Fruit fly (Drosophila melanogaster) whole organism, embryonic: ENCODE results near the gene Bug22.
A peak's percentile ranks its signal among the peaks of the same experiment; 100 is the strongest.

Experiments used
- Bteb2 ChIP-seq: fragments of 200-800 bp; sonication (Bioruptor generic); optimal IDR thresholded peaks from 2 replicates; lab custom pipeline; 2016; ENCODE audit warnings: missing biosample characterization, missing genetic modification characterization
- CG10321 ChIP-seq: fragments of 200-800 bp; sonication (Bioruptor generic); IDR thresholded peaks from 2 replicates; pipeline ENCODE4 v1.3.6; 2022; ENCODE audit warnings: missing biosample characterization, missing genetic modification characterization
- CG10565 ChIP-seq: fragments of 200-800 bp; sonication (Bioruptor generic); optimal IDR thresholded peaks from 3 replicates; lab custom pipeline; 2016; ENCODE audit warnings: missing biosample characterization, mild to moderate bottlenecking, missing genetic modification characterization
- CG12391 ChIP-seq: fragments of 200-800 bp; sonication (Bioruptor generic); optimal IDR thresholded peaks from 3 replicates; lab custom pipeline; 2018; ENCODE audit warnings: missing biosample characterization, mild to moderate bottlenecking, missing genetic modification characterization, moderate library complexity
- CG13296 ChIP-seq: fragments of 200-800 bp; sonication (Bioruptor generic); optimal IDR thresholded peaks from 3 replicates; lab custom pipeline; 2018; ENCODE audit warnings: missing biosample characterization, mild to moderate bottlenecking, missing genetic modification characterization
- CG13894 ChIP-seq: fragments of 200-800 bp; sonication (Bioruptor generic); optimal IDR thresholded peaks from 3 replicates; lab custom pipeline; 2018; ENCODE audit warnings: missing biosample characterization, mild to moderate bottlenecking, missing genetic modification characterization, moderate library complexity
- CG14014 ChIP-seq: fragments of 200-800 bp; sonication (Bioruptor generic); IDR thresholded peaks from 2 replicates; pipeline ENCODE4 v1.3.6; 2022; ENCODE audit warnings: missing biosample characterization, missing genetic modification characterization
- CG14860 ChIP-seq: fragments of 200-800 bp; sonication (Bioruptor generic); IDR thresholded peaks from 3 replicates; pipeline ENCODE4 v1.3.6; 2022; ENCODE audit warnings: missing biosample characterization, missing genetic modification characterization; ENCODE audit not compliant: partially characterized antibody
- CG15479 ChIP-seq: fragments of 200-800 bp; sonication (Bioruptor generic); optimal IDR thresholded peaks from 3 replicates; lab custom pipeline; 2019; ENCODE audit warnings: missing biosample characterization, mild to moderate bottlenecking, missing genetic modification characterization, moderate library complexity
- CG17612 ChIP-seq: fragments of 200-800 bp; sonication (Bioruptor generic); IDR thresholded peaks from 2 replicates; pipeline ENCODE4 v1.3.6; 2022; ENCODE audit warnings: missing biosample characterization, missing genetic modification characterization
- CG17802 ChIP-seq: fragments of 200-800 bp; sonication (Bioruptor generic); optimal IDR thresholded peaks from 2 replicates; lab custom pipeline; 2018; ENCODE audit warnings: missing biosample characterization, mild to moderate bottlenecking, missing genetic modification characterization, moderate library complexity
- CG31388 ChIP-seq: fragments of 200-800 bp; sonication (Bioruptor generic); optimal IDR thresholded peaks from 2 replicates; lab custom pipeline; 2016; ENCODE audit warnings: missing biosample characterization, missing genetic modification characterization
- CG3407 ChIP-seq: fragments of 200-800 bp; sonication (Bioruptor generic); optimal IDR thresholded peaks from 2 replicates; lab custom pipeline; 2018; ENCODE audit warnings: missing biosample characterization, mild to moderate bottlenecking, missing genetic modification characterization
- CG34224 ChIP-seq: fragments of 200-800 bp; sonication (Bioruptor generic); IDR thresholded peaks from 3 replicates; pipeline ENCODE4 v1.3.6; 2022; ENCODE audit warnings: missing biosample characterization, missing genetic modification characterization; ENCODE audit not compliant: partially characterized antibody
- CG5180 ChIP-seq: fragments of 200-800 bp; sonication (Bioruptor generic); optimal IDR thresholded peaks from 3 replicates; lab custom pipeline; 2017; ENCODE audit warnings: missing biosample characterization, missing genetic modification characterization, mild to moderate bottlenecking, moderate library complexity, missing genetic modification reagents
- CG6654 ChIP-seq: fragments of 200-800 bp; sonication (Bioruptor generic); optimal IDR thresholded peaks from 2 replicates; lab custom pipeline; 2017; ENCODE audit warnings: missing biosample characterization, mild to moderate bottlenecking, missing genetic modification characterization
- CG7357 ChIP-seq: fragments of 200-800 bp; sonication (Bioruptor generic); IDR thresholded peaks from 3 replicates; pipeline ENCODE4 v1.3.6; 2022; ENCODE audit warnings: missing biosample characterization, missing genetic modification characterization
- CG8478 ChIP-seq: fragments of >200 bp; optimal IDR thresholded peaks from 2 replicates; lab custom pipeline; 2018
- CG9797 ChIP-seq: fragments of 200-800 bp; sonication (Bioruptor generic); optimal IDR thresholded peaks from 3 replicates; lab custom pipeline; 2018; ENCODE audit warnings: missing biosample characterization, mild to moderate bottlenecking, missing genetic modification characterization
- Dip2 ChIP-seq: fragments of 200-800 bp; sonication (Bioruptor generic); IDR thresholded peaks from 2 replicates; pipeline ENCODE4 v1.3.6; 2022; ENCODE audit warnings: missing biosample characterization, missing genetic modification characterization
- Dref ChIP-seq: fragments of 200-800 bp; sonication (Bioruptor generic); IDR thresholded peaks from 2 replicates; pipeline ENCODE4 v1.3.6; 2022; ENCODE audit warnings: missing biosample characterization, missing genetic modification characterization
- Eip74EF ChIP-seq, 2 experiments: fragments of 200-800 bp in 1 of 2; fragments of >200 bp in 1 of 2; sonication (Bioruptor generic) in 1 of 2; optimal IDR thresholded peaks; 2 replicates each; lab custom pipeline; 2017 to 2019; ENCODE audit warnings: missing biosample characterization in 2 of 2, missing genetic modification characterization in 2 of 2, mild to moderate bottlenecking in 1 of 2, moderate library complexity in 1 of 2
- Gsc ChIP-seq: fragments of 200-800 bp; sonication (Bioruptor generic); IDR thresholded peaks from 2 replicates; pipeline ENCODE4 v1.3.6; 2022; ENCODE audit warnings: missing biosample characterization, missing genetic modification characterization
- Gug ChIP-seq: fragments of 200-800 bp; sonication (Bioruptor generic); IDR thresholded peaks from 4 replicates; pipeline ENCODE4 v1.3.6; 2022; ENCODE audit warnings: missing biosample characterization, missing genetic modification characterization
- H15 ChIP-seq: fragments of 200-800 bp; sonication (Bioruptor generic); IDR thresholded peaks from 3 replicates; pipeline ENCODE4 v1.3.6; 2022; ENCODE audit warnings: missing biosample characterization, missing genetic modification characterization
- H2.0 ChIP-seq: fragments of 200-800 bp; sonication (Bioruptor generic); IDR thresholded peaks from 2 replicates; pipeline ENCODE4 v1.3.6; 2022; ENCODE audit warnings: missing biosample characterization, missing genetic modification characterization
- HHEX ChIP-seq: fragments of 200-800 bp; sonication (Bioruptor generic); optimal IDR thresholded peaks from 3 replicates; lab custom pipeline; 2017; ENCODE audit warnings: missing biosample characterization, mild to moderate bottlenecking, missing genetic modification characterization, missing genetic modification reagents
- Hey ChIP-seq: fragments of 200-800 bp; sonication (Bioruptor generic); optimal IDR thresholded peaks from 3 replicates; lab custom pipeline; 2018; ENCODE audit warnings: missing biosample characterization, mild to moderate bottlenecking, missing genetic modification characterization
- Hmr ChIP-seq: fragments of 200-800 bp; sonication (Bioruptor generic); optimal IDR thresholded peaks from 3 replicates; lab custom pipeline; 2017; ENCODE audit warnings: mild to moderate bottlenecking, missing biosample characterization, missing genetic modification reagents, missing genetic modification characterization
- NFAT ChIP-seq: fragments of 200-800 bp; sonication (Bioruptor generic); IDR thresholded peaks from 2 replicates; pipeline ENCODE4 v1.3.6; 2022; ENCODE audit warnings: missing biosample characterization, missing genetic modification characterization
- Oli ChIP-seq: fragments of 200-800 bp; sonication (Bioruptor generic); optimal IDR thresholded peaks from 2 replicates; lab custom pipeline; 2018; ENCODE audit warnings: missing biosample characterization, mild to moderate bottlenecking, missing genetic modification characterization, moderate library complexity
- Poxn ChIP-seq: fragments of 200-800 bp; sonication (Bioruptor generic); IDR thresholded peaks from 2 replicates; pipeline ENCODE4 v1.3.6; 2022; ENCODE audit warnings: missing biosample characterization, missing genetic modification characterization
- TFAM ChIP-seq: fragments of 200-800 bp; sonication (Bioruptor generic); optimal IDR thresholded peaks from 2 replicates; lab custom pipeline; 2017; ENCODE audit warnings: missing biosample characterization, missing genetic modification characterization, inconsistent platforms
- amos ChIP-seq: fragments of 200-800 bp; sonication (Bioruptor generic); IDR thresholded peaks from 2 replicates; pipeline ENCODE4 v1.3.6; 2022; ENCODE audit warnings: missing biosample characterization, missing genetic modification characterization; ENCODE audit not compliant: partially characterized antibody
- ato ChIP-seq: fragments of 200-800 bp; sonication (Bioruptor generic); IDR thresholded peaks from 2 replicates; pipeline ENCODE4 v1.3.6; 2022; ENCODE audit warnings: missing biosample characterization, missing genetic modification characterization; ENCODE audit not compliant: partially characterized antibody
- ems ChIP-seq: fragments of 200-800 bp; sonication (Bioruptor generic); optimal IDR thresholded peaks from 3 replicates; lab custom pipeline; 2016; ENCODE audit warnings: missing biosample characterization, missing genetic modification characterization
- en ChIP-seq: fragments of 200-800 bp; sonication (Bioruptor generic); optimal IDR thresholded peaks from 2 replicates; lab custom pipeline; 2016; ENCODE audit warnings: missing biosample characterization, missing genetic modification characterization
- eyg ChIP-seq: fragments of 200-800 bp; sonication (Bioruptor generic); optimal IDR thresholded peaks from 3 replicates; lab custom pipeline; 2016; ENCODE audit warnings: missing biosample characterization, missing genetic modification characterization
- fd64A ChIP-seq: fragments of 200-800 bp; sonication (Bioruptor generic); optimal IDR thresholded peaks from 3 replicates; lab custom pipeline; 2018; ENCODE audit warnings: missing biosample characterization, mild to moderate bottlenecking, missing genetic modification characterization
- ind ChIP-seq: fragments of 200-800 bp; sonication (Bioruptor generic); optimal IDR thresholded peaks from 3 replicates; lab custom pipeline; 2016; ENCODE audit warnings: missing biosample characterization, missing genetic modification characterization
- jigr1 ChIP-seq: fragments of 200-800 bp; sonication (Bioruptor generic); IDR thresholded peaks from 3 replicates; pipeline ENCODE4 v1.3.6; 2022; ENCODE audit warnings: missing biosample characterization, missing genetic modification characterization
- jing ChIP-seq: fragments of 200-800 bp; sonication (Bioruptor generic); optimal IDR thresholded peaks from 2 replicates; lab custom pipeline; 2018; ENCODE audit warnings: missing biosample characterization, mild to moderate bottlenecking, missing genetic modification characterization
- knrl ChIP-seq: fragments of 200-800 bp; sonication (Bioruptor generic); IDR thresholded peaks from 3 replicates; pipeline ENCODE4 v1.3.6; 2022; ENCODE audit warnings: missing biosample characterization, missing genetic modification characterization; ENCODE audit not compliant: partially characterized antibody
- nom ChIP-seq: fragments of 200-800 bp; sonication (Bioruptor generic); optimal IDR thresholded peaks from 2 replicates; lab custom pipeline; 2017; ENCODE audit warnings: missing biosample characterization, missing genetic modification characterization, mild to moderate bottlenecking, moderate library complexity, missing genetic modification reagents
- odd ChIP-seq: fragments of 200-800 bp; sonication (Bioruptor generic); optimal IDR thresholded peaks from 2 replicates; lab custom pipeline; 2017; ENCODE audit warnings: missing biosample characterization, mild to moderate bottlenecking, missing genetic modification characterization
- pzg ChIP-seq: fragments of 200-800 bp; sonication (Bioruptor generic); optimal IDR thresholded peaks from 3 replicates; lab custom pipeline; 2018; ENCODE audit warnings: missing biosample characterization, mild to moderate bottlenecking, missing genetic modification characterization, moderate library complexity
- sens ChIP-seq: fragments of 200-800 bp; sonication (Bioruptor generic); peaks from one replicate; lab custom pipeline; 2016; ENCODE audit warnings: missing biosample characterization, missing genetic modification characterization
- ttk ChIP-seq: fragments of 200-800 bp; sonication (Bioruptor generic); IDR thresholded peaks from 2 replicates; pipeline ENCODE4 v2.1.2; 2022; ENCODE audit warnings: missing biosample characterization, missing genetic modification characterization
- unc-4 ChIP-seq: fragments of 200-800 bp; sonication (Bioruptor generic); IDR thresholded peaks from 2 replicates; pipeline ENCODE4 v1.3.6; 2022; ENCODE audit warnings: missing biosample characterization, missing genetic modification characterization; ENCODE audit not compliant: partially characterized antibody
- yki ChIP-seq: fragments of >200 bp; optimal IDR thresholded peaks from 3 replicates; lab custom pipeline; 2018

Bug22 gene

DNA sequence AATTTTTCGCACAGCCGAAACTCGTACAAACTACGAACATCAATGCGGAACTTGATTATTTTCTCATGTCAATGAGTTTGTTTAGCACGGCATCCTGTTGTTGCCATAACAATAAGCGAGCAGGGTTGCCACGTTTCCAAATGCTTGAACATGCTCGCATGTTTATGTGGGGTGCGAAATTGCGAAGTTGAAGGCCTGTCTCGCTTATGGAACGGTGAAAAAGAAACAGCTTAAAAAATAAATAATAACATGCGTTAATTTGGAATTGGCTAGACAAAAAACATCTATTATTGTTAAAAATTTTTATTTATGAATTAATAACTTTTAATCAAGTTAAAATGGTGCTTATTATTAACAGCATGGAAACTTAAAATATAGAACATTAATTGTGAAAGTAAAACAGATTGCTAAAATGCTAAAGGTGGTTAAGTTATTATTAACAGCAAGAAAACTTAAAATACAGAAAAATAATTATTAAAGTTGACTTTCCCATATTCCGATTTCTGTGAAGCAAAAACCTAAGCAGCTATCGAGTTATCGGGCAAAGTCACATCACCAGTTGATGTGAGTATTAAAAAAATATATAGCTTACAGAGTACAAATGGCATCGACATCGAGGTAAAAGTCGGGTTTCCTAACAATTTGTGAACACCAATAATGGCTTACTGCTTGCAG, at the start of gene Bug22, which contains the start of gene TfIIB (continued):
- TF ChIP-seq CG14860 (GFP tag; lab: Robert Waterston, UW) (0 out of 3 replicates have a peak, but pooled peaks have one; percentile 49), pzg (GFP tag; lab: Kevin White, UChicago) (peak; percentile 53), Oli (tag; lab: Kevin White, UChicago) (no peak), amos (GFP tag; lab: Robert Waterston, UW) (no peak), CG17802 (tag; lab: Kevin White, UChicago) (peak; percentile 84), Bteb2 (GFP tag; lab: Kevin White, UChicago) (peak; percentile 46), ato (GFP tag; lab: Robert Waterston, UW) (no peak), yki (lab: Kevin White, UChicago) (no peak), H15 (GFP tag; lab: Robert Waterston, UW) (no peak), Hey (tag; lab: Kevin White, UChicago) (no peak), Hmr (GFP tag; lab: Kevin White, UChicago) (no peak), Poxn (GFP tag; lab: Robert Waterston, UW) (no peak), CG13296 (GFP tag; lab: Kevin White, UChicago) (peak; percentile 62), CG10321 (GFP tag; lab: Robert Waterston, UW) (no peak), CG5180 (GFP tag; lab: Kevin White, UChicago) (no peak), CG14014 (GFP tag; lab: Robert Waterston, UW) (peak; percentile 71), CG6654 (no peak), CG31388 (GFP tag; lab: Kevin White, UChicago) (peak; percentile 36), jigr1 (GFP tag; lab: Robert Waterston, UW) (no peak), CG7357 (GFP tag; lab: Robert Waterston, UW) (no peak), Eip74EF (GFP tag; optimal IDR thresholded peaks at IDR 0.05; lab: Kevin White, UChicago) (peak in 1 of 2 experiments; percentile 56), CG8478 (lab: Kevin White, UChicago) (no peak), CG3407 (peak; percentile 18), sens (GFP tag; lab: Kevin White, UChicago) (peak; percentile 92), CG13894 (no peak), HHEX (GFP tag; lab: Kevin White, UChicago) (peak; percentile 48), CG34224 (0 out of 3 replicates have a peak, but pooled peaks have one; percentile 8), nom (peak; percentile 62), CG12391 (peak; percentile 88), fd64A (no peak), eyg (no peak), Dref (GFP tag; lab: Robert Waterston, UW) (peak; percentile 67), CG15479 (GFP tag; lab: Kevin White, UChicago) (no peak), CG9797 (GFP tag; lab: Kevin White, UChicago) (peak; percentile 32), Gsc (GFP tag; lab: Robert Waterston, UW) (no peak), knrl (GFP tag; lab: Robert Waterston, UW) (no peak), Dip2 (no peak), CG10565 (GFP tag; lab: Kevin White, UChicago) (no peak), CG17612 (GFP tag; lab: Robert Waterston, UW) (no peak), Gug (GFP tag; lab: Robert Waterston, UW) (peak; percentile 65; the same call in 2 of the 4 replicates), NFAT (peak; percentile 76; the same call in 1 of the 2 replicates), jing (GFP tag; lab: Kevin White, UChicago) (no peak), en (GFP tag; lab: Kevin White, UChicago) (no peak), H2.0 (GFP tag; lab: Robert Waterston, UW) (peak; percentile 64), odd (GFP tag; lab: Kevin White, UChicago) (peak; percentile 15), TFAM (GFP tag; lab: Kevin White, UChicago) (no peak), ttk (GFP tag; lab: Robert Waterston, UW) (peak; percentile 61), unc-4 (GFP tag; lab: Robert Waterston, UW) (no peak; the same call in 1 of the 2 replicates), ind (GFP tag; lab: Kevin White, UChicago) (peak; percentile 74), ems (GFP tag; lab: Kevin White, UChicago) (peak; percentile 52)
